Worm (Caenorhabditis elegans): Measurements from ENCODE around the gene F35B12.9.

The F35B12.9 gene

DNA sequence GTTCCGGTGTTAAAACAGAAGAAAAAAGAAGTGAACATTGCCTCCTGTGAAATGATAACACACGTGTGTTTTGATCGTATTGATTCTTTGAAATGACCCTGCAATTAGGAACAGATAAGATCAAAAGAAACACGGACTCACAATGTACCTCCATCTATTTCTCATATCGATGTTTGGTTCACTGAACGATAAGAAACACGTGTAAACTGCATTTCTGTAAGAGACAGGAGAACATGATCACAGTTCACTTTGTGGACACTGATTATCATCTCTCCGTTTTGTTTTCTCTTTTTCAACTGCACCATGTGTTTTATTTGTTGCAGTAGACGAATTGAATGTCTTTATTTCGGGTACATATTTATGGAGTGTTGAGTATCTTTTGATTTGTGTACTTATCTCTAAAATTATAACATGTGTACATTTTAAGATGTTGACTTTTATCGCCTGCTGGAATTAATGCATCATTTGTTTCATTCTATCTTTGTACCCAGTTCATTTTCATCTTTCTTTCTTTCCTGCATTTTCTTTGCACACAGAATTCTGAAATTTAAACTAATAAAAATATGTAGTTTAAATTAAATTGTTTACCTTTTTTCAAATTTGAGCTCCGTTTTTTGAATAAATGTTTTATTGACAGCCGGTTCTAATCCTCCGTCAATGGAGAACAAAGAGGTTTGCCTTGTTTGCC lies 28.0 kb upstream of the F35B12.9 start, which contains the start of the genes H12C20.7 and nhr-68 (continued):
- TF ChIP-seq madf-9 (GFP tag; conservative IDR thresholded peaks at IDR 0.05) (peak; percentile 56; the same call in 1 of the 2 replicates), lir-3 (tag; optimal IDR thresholded peaks at IDR 0.05) (no peak), sdz-12 (GFP tag; optimal IDR thresholded peaks at IDR 0.05) (no peak), ceh-20 (GFP tag; IDR thresholded peaks at IDR 0.05) (peak; percentile 94), daf-19 (GFP tag; conservative IDR thresholded peaks at IDR 0.05) (0 out of 2 replicates have a peak, but pooled peaks have one; percentile 40), daf-16 (GFP tag; optimal IDR thresholded peaks at IDR 0.05) (peak; percentile 95), daf-16 (tag; optimal IDR thresholded peaks at IDR 0.05) (peak; percentile 100), egl-27 (tag; optimal IDR thresholded peaks at IDR 0.05) (no peak), lin-38 (GFP tag; IDR thresholded peaks at IDR 0.05) (peak; percentile 62), dmd-6 (GFP tag; IDR thresholded peaks at IDR 0.05) (peak; percentile 100), nhr-6 (tag; optimal IDR thresholded peaks at IDR 0.05) (peak; percentile 48), ctbp-1 (GFP tag; IDR thresholded peaks at IDR 0.05) (peak; percentile 70), gei-8 (GFP tag; optimal IDR thresholded peaks at IDR 0.05) (peak; percentile 98), duxl-1 (tag; optimal IDR thresholded peaks at IDR 0.05; ENCODE audit: poor library complexity) (peak; percentile 90), F44E2.7 (GFP tag; IDR thresholded peaks at IDR 0.05) (no peak), jun-1 (tag; optimal IDR thresholded peaks at IDR 0.05) (peak; percentile 37), rbr-2 (tag; optimal IDR thresholded peaks at IDR 0.05) (peak; percentile 38), hif-1 (tag; optimal IDR thresholded peaks at IDR 0.05) (peak in 1 of 2 experiments; percentile 16), dmd-9 (GFP tag; IDR thresholded peaks at IDR 0.05) (0 out of 2 replicates have a peak, but pooled peaks have one; percentile 23), daf-12 (tag; optimal IDR thresholded peaks at IDR 0.05) (no peak), lin-29 (GFP tag; IDR thresholded peaks at IDR 0.05) (peak; percentile 66; the same call in 1 of the 2 replicates), nhr-77 (tag; optimal IDR thresholded peaks at IDR 0.05) (peak; percentile 88), ceh-82 (tag; optimal IDR thresholded peaks at IDR 0.05) (no peak), mxl-3 (GFP tag; optimal IDR thresholded peaks at IDR 0.05) (peak; percentile 100), fos-1 (tag; optimal IDR thresholded peaks at IDR 0.05) (peak; percentile 21), nhr-28 (tag; optimal IDR thresholded peaks at IDR 0.05) (peak; percentile 97), nhr-42 (GFP tag; IDR thresholded peaks at IDR 0.05) (peak; percentile 86; the same call in 1 of the 2 replicates), pha-4 (GFP tag; IDR thresholded peaks at IDR 0.05) (peak; percentile 73), pha-4 (tag; optimal IDR thresholded peaks at IDR 0.05) (no peak), cey-2 (tag; optimal IDR thresholded peaks at IDR 0.05; ENCODE audit: borderline replicate concordance, insufficient read depth) (peak; percentile 96), ceh-28 (tag; optimal IDR thresholded peaks at IDR 0.05) (no peak), nhr-102 (tag; optimal IDR thresholded peaks at IDR 0.05) (peak; percentile 97), zip-11 (GFP tag; IDR thresholded peaks at IDR 0.05) (no peak), madf-5 (GFP tag; IDR thresholded peaks at IDR 0.05) (no peak), spr-1 (tag; optimal IDR thresholded peaks at IDR 0.05) (peak; percentile 86), hlh-11 (tag; optimal IDR thresholded peaks at IDR 0.05) (peak; percentile 99), nhr-76 (tag; optimal IDR thresholded peaks at IDR 0.05) (peak; percentile 42), unc-39 (tag; optimal IDR thresholded peaks at IDR 0.05) (no peak)

DNA sequence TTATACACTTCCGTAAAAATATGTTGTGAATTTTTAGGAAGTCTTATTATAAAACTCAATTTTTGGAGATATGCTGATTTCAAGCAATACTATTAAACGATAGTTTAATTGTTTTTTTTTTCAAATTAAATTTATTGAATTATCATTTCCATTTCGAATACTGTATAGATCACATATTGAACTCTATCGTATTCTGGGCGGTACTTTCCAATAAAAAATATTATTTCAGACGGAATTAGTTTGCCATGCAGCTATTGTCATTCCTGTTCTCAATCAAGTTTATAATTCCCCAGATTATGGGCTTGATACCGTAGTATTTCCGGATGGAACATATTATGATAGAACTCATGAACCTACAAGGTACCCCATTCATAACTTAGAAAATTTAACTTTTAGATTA lies 26.4 kb upstream of the F35B12.9 start:
- TF ChIP-seq lsy-2 (tag; optimal IDR thresholded peaks at IDR 0.05) = peak in 1 of 2 experiments; percentile 72
- peak; percentile 57 for TF ChIP-seq dmd-6 (GFP tag; IDR thresholded peaks at IDR 0.05)
- no peak for TF ChIP-seq daf-16 (GFP tag; optimal IDR thresholded peaks at IDR 0.05)
- TF ChIP-seq daf-16 (tag; optimal IDR thresholded peaks at IDR 0.05) = peak; percentile 52
- no peak for TF ChIP-seq unc-130 (GFP tag; optimal IDR thresholded peaks at IDR 0.05)
- TF ChIP-seq nhr-28 (tag; optimal IDR thresholded peaks at IDR 0.05) = peak; percentile 39

Data from whole organism, L4 larva.